Worm (Caenorhabditis elegans) whole organism, young adult: ENCODE measurements around the gene Y32H12A.1.
A peak's percentile ranks its signal among the peaks of the same experiment; 100 is the strongest.

Source experiments
- B0035.1 ChIP-seq: sonication (generic microtip); optimal IDR thresholded peaks from 2 replicates; lab custom pipeline; 2016; ENCODE audit warnings: missing genetic modification characterization, mild to moderate bottlenecking, missing compliant biosample characterization, missing genotype, missing genetic modification reagents
- D2030.7 ChIP-seq: fragments of 200-800 bp; sonication (Bioruptor generic); IDR thresholded peaks from 2 replicates; pipeline ENCODE4 v1.3.6; 2022; ENCODE audit warnings: missing genetic modification reagents, missing genetic modification characterization, missing compliant biosample characterization
- F10E7.11 ChIP-seq: sonication (generic microtip); optimal IDR thresholded peaks from 2 replicates; lab custom pipeline; 2017; ENCODE audit warnings: mild to moderate bottlenecking, missing genetic modification characterization, moderate library complexity, missing compliant biosample characterization
- F39B2.1 ChIP-seq: fragments of 200-800 bp; sonication (Bioruptor generic); IDR thresholded peaks from 2 replicates; pipeline ENCODE4 v1.3.6; 2022; ENCODE audit warnings: missing genetic modification reagents, missing genetic modification characterization, missing compliant biosample characterization
- ZK185.1 ChIP-seq: sonication (generic microtip); optimal IDR thresholded peaks from 2 replicates; lab custom pipeline; 2016; ENCODE audit warnings: mild to moderate bottlenecking, missing genetic modification characterization, missing compliant biosample characterization; ENCODE audit not compliant: poor library complexity, severe bottlenecking
- attf-6 ChIP-seq: fragments of 200-800 bp; sonication (Bioruptor generic); IDR thresholded peaks from 2 replicates; pipeline ENCODE4 v1.3.6; 2022; ENCODE audit warnings: missing genetic modification reagents, missing genetic modification characterization, missing compliant biosample characterization
- bed-2 ChIP-seq: fragments of 200-800 bp; sonication (Bioruptor generic); IDR thresholded peaks from 2 replicates; pipeline ENCODE4 v1.3.6; 2022; ENCODE audit warnings: missing genetic modification reagents, missing genetic modification characterization, missing compliant biosample characterization
- ccch-3 ChIP-seq: fragments of 200-800 bp; sonication (Bioruptor generic); optimal IDR thresholded peaks from 2 replicates; lab custom pipeline; 2018; ENCODE audit warnings: mild to moderate bottlenecking, missing genetic modification characterization, missing compliant biosample characterization
- cebp-1 ChIP-seq, 2 experiments: fragments of 200-800 bp in 1 of 2; sonication (Bioruptor generic) in 1 of 2; sonication (generic microtip) in 1 of 2; IDR thresholded peaks in 1 of 2; optimal IDR thresholded peaks in 1 of 2; 2 replicates each; pipeline versions ENCODE4 v1.3.6 to Lab custom; 2017 to 2022; ENCODE audit warnings: missing compliant biosample characterization in 2 of 2, missing genetic modification characterization in 2 of 2, mild to moderate bottlenecking in 1 of 2, missing genetic modification reagents in 1 of 2, moderate library complexity in 1 of 2
- cebp-2 ChIP-seq: fragments of 200-800 bp; sonication (Bioruptor generic); IDR thresholded peaks from 2 replicates; pipeline ENCODE4 v1.3.6; 2022; ENCODE audit warnings: missing genetic modification characterization, missing compliant biosample characterization
- ceh-27 ChIP-seq: fragments of 200-800 bp; sonication (Bioruptor generic); optimal IDR thresholded peaks from 2 replicates; lab custom pipeline; 2018; ENCODE audit warnings: mild to moderate bottlenecking, missing genetic modification characterization, moderate library complexity, missing compliant biosample characterization
- ceh-58 ChIP-seq: fragments of 200-800 bp; sonication (Bioruptor generic); IDR thresholded peaks from 2 replicates; pipeline ENCODE4 v1.3.6; 2022; ENCODE audit warnings: missing genetic modification characterization, missing compliant biosample characterization
- die-1 ChIP-seq: sonication (generic microtip); optimal IDR thresholded peaks from 2 replicates; lab custom pipeline; 2016; ENCODE audit warnings: missing genotype, mild to moderate bottlenecking, missing genetic modification characterization, missing compliant biosample characterization
- dox-1 ChIP-seq: fragments of 200-800 bp; sonication (Bioruptor generic); IDR thresholded peaks from 2 replicates; pipeline ENCODE4 v1.3.6; 2022; ENCODE audit warnings: missing genetic modification reagents, missing genetic modification characterization, missing compliant biosample characterization
- egrh-3 ChIP-seq: fragments of 200-800 bp; sonication (Bioruptor generic); IDR thresholded peaks from 2 replicates; pipeline ENCODE4 v1.3.6; 2022; ENCODE audit warnings: missing genetic modification reagents, missing genetic modification characterization, missing compliant biosample characterization
- ekl-4 ChIP-seq: fragments of 200-800 bp; sonication (Bioruptor generic); IDR thresholded peaks from 2 replicates; pipeline ENCODE4 v1.3.6; 2022; ENCODE audit warnings: missing genetic modification reagents, missing genetic modification characterization, missing compliant biosample characterization
- him-1 ChIP-seq: sonication (generic microtip); optimal IDR thresholded peaks from 2 replicates; lab custom pipeline; 2016; ENCODE audit warnings: missing genotype, missing genetic modification reagents, missing genetic modification characterization, missing compliant biosample characterization
- hlh-26 ChIP-seq: fragments of 200-800 bp; sonication (Bioruptor generic); conservative IDR thresholded peaks from 2 replicates; pipeline ENCODE4 v1.3.6; 2022; ENCODE audit warnings: missing genetic modification reagents, missing genetic modification characterization, missing compliant biosample characterization
- hrde-1 ChIP-seq: sonication (generic microtip); optimal IDR thresholded peaks from 2 replicates; lab custom pipeline; 2016; ENCODE audit warnings: missing genetic modification characterization, mild to moderate bottlenecking, missing compliant biosample characterization, moderate library complexity, missing genotype, missing genetic modification reagents, borderline replicate concordance
- lsl-1 ChIP-seq: fragments of 200-800 bp; sonication (Bioruptor generic); optimal IDR thresholded peaks from 2 replicates; lab custom pipeline; 2018; ENCODE audit warnings: mild to moderate bottlenecking, missing genetic modification characterization, moderate library complexity, missing compliant biosample characterization
- madf-10 ChIP-seq: sonication (generic microtip); optimal IDR thresholded peaks from 2 replicates; lab custom pipeline; 2016; ENCODE audit warnings: mild to moderate bottlenecking, missing genetic modification characterization, missing compliant biosample characterization
- madf-3 ChIP-seq: fragments of 200-800 bp; sonication (Bioruptor generic); IDR thresholded peaks from 2 replicates; pipeline ENCODE4 v1.3.6; 2022; ENCODE audit warnings: missing genetic modification reagents, missing genetic modification characterization, missing compliant biosample characterization
- nfya-1 ChIP-seq: sonication (generic microtip); optimal IDR thresholded peaks from 2 replicates; lab custom pipeline; 2017; ENCODE audit warnings: antibody characterized with exemption, missing compliant biosample characterization, missing genetic modification characterization, borderline replicate concordance; ENCODE audit not compliant: insufficient read depth
- nhr-80 ChIP-seq: sonication (generic microtip); optimal IDR thresholded peaks from 2 replicates; lab custom pipeline; 2016; ENCODE audit warnings: missing genetic modification characterization, missing compliant biosample characterization
- nhr-90 ChIP-seq: sonication (generic microtip); optimal IDR thresholded peaks from 2 replicates; lab custom pipeline; 2016; ENCODE audit warnings: missing genotype, mild to moderate bottlenecking, missing genetic modification characterization, missing compliant biosample characterization
- pha-4 ChIP-seq: fragments of 150-350 bp; sonication (generic microtip); optimal IDR thresholded peaks from 2 replicates; lab custom pipeline; 2014; ENCODE audit warnings: missing biosample characterization, missing genetic modification reagents, missing genetic modification characterization
- rec-8 ChIP-seq, 2 experiments: sonication (generic microtip); optimal IDR thresholded peaks; 2 replicates each; lab custom pipeline; 2016; ENCODE audit warnings: mild to moderate bottlenecking in 2 of 2, missing genetic modification characterization in 2 of 2, missing genetic modification reagents in 2 of 2, missing genotype in 2 of 2, missing biosample characterization in 1 of 2, missing compliant biosample characterization in 1 of 2, moderate library complexity in 1 of 2
- repo-1 ChIP-seq: sonication (generic microtip); optimal IDR thresholded peaks from 2 replicates; lab custom pipeline; 2017; ENCODE audit warnings: mild to moderate bottlenecking, missing genetic modification characterization, missing compliant biosample characterization
- rpc-1 ChIP-seq, 2 experiments: fragments of 150-350 bp in 1 of 2; sonication (generic microtip) in 1 of 2; optimal IDR thresholded peaks; 2 replicates each; lab custom pipeline; 2014 to 2018; ENCODE audit warnings: missing biosample characterization in 1 of 2, missing genetic modification characterization in 1 of 2, missing genetic modification reagents in 1 of 2, missing genotype in 1 of 2
- sdz-38 ChIP-seq: sonication (generic microtip); optimal IDR thresholded peaks from 2 replicates; lab custom pipeline; 2016; ENCODE audit warnings: missing genotype, missing genetic modification characterization, missing compliant biosample characterization
- snpc-1.1 ChIP-seq: sonication (generic microtip); optimal IDR thresholded peaks from 2 replicates; lab custom pipeline; 2017; ENCODE audit warnings: missing genetic modification characterization, mild to moderate bottlenecking, missing compliant biosample characterization, antibody characterized with exemption, moderate library complexity, missing genotype, missing genetic modification reagents; ENCODE audit not compliant: insufficient read depth
- tbp1 ChIP-seq: fragments of 200-800 bp; sonication (Bioruptor generic); optimal IDR thresholded peaks from 2 replicates; lab custom pipeline; 2018; ENCODE audit warnings: mild to moderate bottlenecking, missing genetic modification characterization, missing compliant biosample characterization
- tbx-9 ChIP-seq: sonication (generic microtip); optimal IDR thresholded peaks from 2 replicates; lab custom pipeline; 2016; ENCODE audit warnings: borderline replicate concordance, missing genetic modification characterization, inconsistent platforms, missing compliant biosample characterization
- xnd-1 ChIP-seq: sonication (generic microtip); optimal IDR thresholded peaks from 2 replicates; lab custom pipeline; 2016; ENCODE audit warnings: missing genotype, missing genetic modification reagents, missing genetic modification characterization, missing compliant biosample characterization
- ztf-22 ChIP-seq: fragments of 200-800 bp; sonication (Bioruptor generic); optimal IDR thresholded peaks from 2 replicates; lab custom pipeline; 2018; ENCODE audit warnings: mild to moderate bottlenecking, missing genetic modification characterization, moderate library complexity, missing compliant biosample characterization
- ztf-28 ChIP-seq: fragments of 200-800 bp; sonication (Bioruptor generic); IDR thresholded peaks from 2 replicates; pipeline ENCODE4 v1.3.6; 2022; ENCODE audit warnings: missing genetic modification reagents, missing genetic modification characterization, missing compliant biosample characterization
- ztf-6 ChIP-seq: fragments of 200-800 bp; sonication (Bioruptor generic); IDR thresholded peaks from 2 replicates; pipeline ENCODE4 v1.3.6; 2022; ENCODE audit warnings: missing genetic modification reagents, missing genetic modification characterization, missing compliant biosample characterization

Gene Y32H12A.1

ce11 chrIII:5326323-5326722 is 35.7 kb upstream of the Y32H12A.1 start, which contains the start of gene sorf-2:
Gene sorf-2, plus strand, starts transcription at chrIII:5326623.
- TF ChIP-seq F10E7.11 (tag; lab: Kevin White, UChicago) (no peak), hlh-26 (GFP tag; lab: Robert Waterston, UW) (no peak), madf-10 (no peak), rec-8 (tag; optimal IDR thresholded peaks at IDR 0.05; lab: Kevin White, UChicago) (no peak), D2030.7 (GFP tag; lab: Robert Waterston, UW) (no peak), ztf-22 (no peak), egrh-3 (GFP tag; lab: Robert Waterston, UW) (no peak), ceh-58 (GFP tag; lab: Robert Waterston, UW) (no peak), tbp1 (GFP tag; lab: Kevin White, UChicago) (no peak), lsl-1 (no peak), nhr-90 (tag; lab: Kevin White, UChicago) (no peak), B0035.1 (no peak), ztf-28 (GFP tag; lab: Robert Waterston, UW) (no peak), sdz-38 (tag; lab: Kevin White, UChicago) (no peak)

- TF ChIP-seq F39B2.1 (GFP tag; lab: Robert Waterston, UW) (no peak), ccch-3 (no peak), madf-3 (GFP tag; lab: Robert Waterston, UW) (no peak), D2030.7 (GFP tag; lab: Robert Waterston, UW) (no peak), snpc-1.1 (no peak), pha-4 (no peak), lsl-1 (no peak), repo-1 (no peak), cebp-2 (no peak), tbx-9 (tag; lab: Kevin White, UChicago) (no peak)
Measured at ce11 chrIII:5329372-5329771, 32.6 kb upstream of the Y32H12A.1 start.

- TF ChIP-seq nhr-80 (peak; percentile 60), cebp-1 (GFP tag; IDR thresholded peaks at IDR 0.05; lab: Robert Waterston, UW) (0 out of 2 replicates have a peak, but pooled peaks have one; percentile 13), cebp-1 (tag; optimal IDR thresholded peaks at IDR 0.05; lab: Kevin White, UChicago) (no peak), ceh-27 (GFP tag; lab: Kevin White, UChicago) (no peak), ZK185.1 (no peak), dox-1 (GFP tag; lab: Robert Waterston, UW) (0 out of 2 replicates have a peak, but pooled peaks have one; percentile 28), xnd-1 (tag; lab: Kevin White, UChicago) (no peak), ccch-3 (no peak), hrde-1 (tag; lab: Kevin White, UChicago) (no peak)
Measured at ce11 chrIII:5334517-5335049, 27.4 kb upstream of the Y32H12A.1 start.

- no peak for TF ChIP-seq ztf-28 (GFP tag; lab: Robert Waterston, UW)
- no peak for TF ChIP-seq bed-2 (GFP tag; lab: Robert Waterston, UW)
- TF ChIP-seq rpc-1 (optimal IDR thresholded peaks at IDR 0.05; lab: Kevin White, UChicago) = no peak
- TF ChIP-seq rpc-1 (tag; optimal IDR thresholded peaks at IDR 0.05; lab: Kevin White, UChicago) = no peak
- no peak for TF ChIP-seq snpc-1.1
- no peak for TF ChIP-seq cebp-2
- no peak for TF ChIP-seq him-1 (tag; lab: Kevin White, UChicago)
- TF ChIP-seq die-1 = no peak
- TF ChIP-seq ekl-4 (GFP tag; lab: Robert Waterston, UW) = no peak
- no peak for TF ChIP-seq attf-6 (GFP tag; lab: Robert Waterston, UW)
- no peak for TF ChIP-seq ztf-6 (GFP tag; lab: Robert Waterston, UW)
- TF ChIP-seq nhr-80 = no peak
- no peak for TF ChIP-seq nhr-90 (tag; lab: Kevin White, UChicago)
- no peak for TF ChIP-seq nfya-1 (tag; lab: Kevin White, UChicago)
- no peak for TF ChIP-seq ceh-27 (GFP tag; lab: Kevin White, UChicago)
Measured at ce11 chrIII:5338787-5339186, 23.2 kb upstream of the Y32H12A.1 start.
